Fruit fly (Drosophila melanogaster) S2 (cell line): ENCODE data around the gene CG11353.

Experiments used
- CG8478 ChIP-seq: fragments of >200 bp; optimal IDR thresholded peaks from 2 replicates; lab custom pipeline; 2018
- CTCF ChIP-seq, 2 experiments: fragments of >200 bp; optimal IDR thresholded peaks; 2 replicates each; lab custom pipeline; 2018

CG11353 gene

dm6 chr3L:4532841-4533619 lies at the start of gene CG11353:
Gene CG11353 (plus strand): TSS chr3L:4533170.
- no peak for TF ChIP-seq CTCF (optimal IDR thresholded peaks at IDR 0.05; lab: Kevin White, UChicago)
- no peak for TF ChIP-seq CG8478 (lab: Kevin White, UChicago)

DNA sequence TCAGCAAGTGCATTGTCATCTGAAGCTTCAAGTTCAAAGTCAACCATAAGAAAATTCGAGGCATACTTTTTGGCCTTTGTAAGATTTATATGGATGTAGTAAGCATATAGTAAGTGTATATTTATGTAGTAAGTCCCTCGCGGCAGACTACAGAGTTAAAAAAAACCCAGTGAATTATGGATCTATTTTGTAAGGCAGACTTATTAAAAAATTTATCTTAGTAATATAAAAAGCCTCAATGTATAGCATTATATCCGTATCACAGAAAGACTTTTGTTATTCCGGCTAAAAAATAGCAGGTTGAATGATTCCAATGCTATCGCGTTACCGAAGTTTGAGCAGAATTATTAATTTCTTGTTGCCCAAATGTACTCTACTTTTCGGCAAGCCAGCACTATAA lies 48.3 kb upstream of the CG11353 start:
- TF ChIP-seq CG8478 (lab: Kevin White, UChicago) (no peak), CTCF (optimal IDR thresholded peaks at IDR 0.05; lab: Kevin White, UChicago) (no peak)

- TF ChIP-seq CG8478 (lab: Kevin White, UChicago) (no peak), CTCF (optimal IDR thresholded peaks at IDR 0.05; lab: Kevin White, UChicago) (no peak)
These were observed 43.5 kb upstream of the CG11353 start for dm6 chr3L:4489490-4489889.

DNA sequence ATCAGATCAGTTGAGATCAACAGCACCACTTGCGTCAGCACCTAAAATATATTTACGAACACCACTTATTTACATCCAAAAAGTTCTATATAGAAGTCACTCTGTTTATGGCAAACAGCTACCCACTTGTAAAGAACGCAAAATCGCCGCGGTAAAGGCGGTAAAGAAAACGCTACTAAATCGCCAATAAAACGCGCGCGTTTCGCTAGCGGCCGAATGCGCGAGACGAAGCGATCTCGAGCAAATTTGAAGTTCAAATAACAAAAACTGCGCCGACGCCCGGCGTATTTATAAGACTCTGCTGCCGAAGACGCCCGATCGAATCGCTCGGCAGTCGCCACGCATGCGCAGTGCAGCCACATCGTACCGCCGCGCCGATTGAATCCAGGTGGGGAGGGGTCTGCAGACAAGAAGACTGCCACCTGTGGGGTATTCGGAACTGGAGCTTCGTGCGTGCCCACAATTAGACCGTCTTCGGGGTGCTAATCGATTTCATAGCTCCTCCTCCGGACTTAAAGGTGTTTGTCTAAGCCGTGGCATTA lies 42.2 kb upstream of the CG11353 start, which contains the start of gene CG13722:
Gene CG13722 (minus strand): TSS at position 262 of the 542 bp plus-strand sequence.
- no peak for TF ChIP-seq CTCF (optimal IDR thresholded peaks at IDR 0.05; lab: Kevin White, UChicago)

dm6 chr3L:4493609-4494008 lies 39.4 kb upstream of the CG11353 start:
- TF ChIP-seq CTCF (optimal IDR thresholded peaks at IDR 0.05; lab: Kevin White, UChicago) (no peak), CG8478 (lab: Kevin White, UChicago) (no peak)

- no peak for TF ChIP-seq CG8478 (lab: Kevin White, UChicago)
- no peak for TF ChIP-seq CTCF (optimal IDR thresholded peaks at IDR 0.05; lab: Kevin White, UChicago)
These were observed 38.4 kb upstream of the CG11353 start for dm6 chr3L:4494603-4495002.

DNA sequence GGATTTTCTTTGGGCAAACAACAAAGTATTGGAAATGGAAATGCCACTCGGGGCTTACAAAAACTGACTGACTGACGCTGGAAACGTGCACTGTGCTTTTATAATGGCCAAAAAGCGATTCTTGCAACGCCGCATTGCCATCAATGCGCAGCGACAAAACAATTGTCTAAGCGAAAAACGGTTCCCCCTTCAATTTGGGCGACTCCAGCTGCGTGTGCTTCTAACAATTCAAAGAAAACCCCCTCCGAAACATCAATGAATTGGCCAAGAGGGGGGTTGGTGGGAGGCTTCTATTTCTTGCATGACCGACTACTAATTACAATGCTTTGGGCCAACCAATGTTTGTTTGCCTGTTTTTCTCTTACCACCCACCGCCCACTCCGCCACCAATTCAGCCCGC lies 35.3 kb upstream of the CG11353 start, which contains the start of gene CG13721:
Gene CG13721 (minus strand): TSS at position 101 of the 400 bp plus-strand sequence.
- no peak for TF ChIP-seq CTCF (optimal IDR thresholded peaks at IDR 0.05; lab: Kevin White, UChicago)
- no peak for TF ChIP-seq CG8478 (lab: Kevin White, UChicago)

- TF ChIP-seq CTCF (optimal IDR thresholded peaks at IDR 0.05; lab: Kevin White, UChicago) (no peak), CG8478 (lab: Kevin White, UChicago) (no peak)
These were observed 32.6 kb upstream of the CG11353 start, which contains the start of gene CG13720 for dm6 chr3L:4500400-4500799. Gene CG13720 (minus strand): TSS chr3L:4500500.

- no peak for TF ChIP-seq CG8478 (lab: Kevin White, UChicago)
- TF ChIP-seq CTCF (optimal IDR thresholded peaks at IDR 0.05; lab: Kevin White, UChicago) = no peak
These were observed 31.6 kb upstream of the CG11353 start for dm6 chr3L:4501406-4501805.

DNA sequence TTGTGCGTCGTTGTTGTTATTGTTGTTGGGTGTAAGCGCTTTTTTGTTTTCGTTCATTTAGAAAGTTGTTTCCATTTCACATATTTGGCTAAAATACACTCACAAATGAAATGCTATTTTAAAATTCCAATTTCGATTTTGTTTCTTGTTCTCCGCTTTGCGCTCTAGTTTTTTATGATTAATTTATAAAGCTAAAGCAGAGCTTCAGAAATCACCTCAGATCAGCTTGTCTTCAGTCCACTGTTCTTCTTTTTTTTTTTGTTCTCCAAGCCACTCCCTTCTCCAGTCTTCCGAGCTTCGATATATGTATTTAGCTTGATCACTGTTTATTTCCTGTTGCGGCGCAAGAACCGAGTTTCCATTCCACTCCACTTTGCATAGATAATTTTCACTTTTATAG lies 25.1 kb upstream of the CG11353 start:
- TF ChIP-seq CG8478 (lab: Kevin White, UChicago) (no peak), CTCF (optimal IDR thresholded peaks at IDR 0.05; lab: Kevin White, UChicago) (no peak)

DNA sequence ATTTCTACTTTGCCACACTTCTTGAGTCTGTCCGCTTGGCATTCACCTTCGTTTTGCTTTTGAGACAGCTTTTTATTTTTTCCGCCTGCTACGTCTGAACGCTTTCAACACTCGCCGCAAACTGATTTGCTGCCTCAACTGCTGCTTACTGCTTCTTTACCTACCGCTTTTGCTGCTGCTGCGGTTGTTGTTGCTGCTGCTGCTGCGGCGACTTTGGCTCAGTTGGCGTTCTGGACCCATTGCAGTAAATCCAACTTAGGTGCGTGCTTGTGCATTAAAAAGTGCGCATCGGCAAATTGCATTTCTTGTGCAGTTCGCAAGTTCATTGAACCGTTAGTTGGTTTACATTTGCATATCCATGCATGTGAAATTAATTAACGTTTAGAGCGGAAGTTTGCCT lies 24.7 kb upstream of the CG11353 start, which contains the start of gene NT1:
Gene NT1 (minus strand): TSS at position 127 of the 400 bp plus-strand sequence.
- no peak for TF ChIP-seq CG8478 (lab: Kevin White, UChicago)
- TF ChIP-seq CTCF (optimal IDR thresholded peaks at IDR 0.05; lab: Kevin White, UChicago) = no peak

- no peak for TF ChIP-seq CTCF (optimal IDR thresholded peaks at IDR 0.05; lab: Kevin White, UChicago)
- TF ChIP-seq CG8478 (lab: Kevin White, UChicago) = no peak
These were observed 24.0 kb upstream of the CG11353 start for dm6 chr3L:4508926-4509457.

DNA sequence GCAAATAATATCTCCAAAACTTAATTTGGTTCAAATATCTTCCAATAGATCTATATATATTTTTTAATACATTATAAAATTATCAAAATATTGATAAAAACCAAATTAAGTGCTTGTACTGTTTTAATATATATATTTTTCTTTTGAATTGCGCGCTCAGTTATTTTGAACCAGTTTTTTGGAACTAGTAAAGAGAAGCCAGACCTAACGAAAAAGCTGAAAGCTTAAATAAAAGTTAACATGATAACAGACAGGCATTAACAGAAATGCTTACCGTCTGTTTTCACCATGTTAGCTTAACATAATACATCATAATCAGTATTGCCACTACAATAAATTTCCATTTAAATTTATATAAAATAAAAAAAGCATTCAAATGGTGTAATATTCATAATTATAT lies 22.7 kb upstream of the CG11353 start:
- TF ChIP-seq CTCF (optimal IDR thresholded peaks at IDR 0.05; lab: Kevin White, UChicago) = no peak
- TF ChIP-seq CG8478 (lab: Kevin White, UChicago) = no peak

DNA sequence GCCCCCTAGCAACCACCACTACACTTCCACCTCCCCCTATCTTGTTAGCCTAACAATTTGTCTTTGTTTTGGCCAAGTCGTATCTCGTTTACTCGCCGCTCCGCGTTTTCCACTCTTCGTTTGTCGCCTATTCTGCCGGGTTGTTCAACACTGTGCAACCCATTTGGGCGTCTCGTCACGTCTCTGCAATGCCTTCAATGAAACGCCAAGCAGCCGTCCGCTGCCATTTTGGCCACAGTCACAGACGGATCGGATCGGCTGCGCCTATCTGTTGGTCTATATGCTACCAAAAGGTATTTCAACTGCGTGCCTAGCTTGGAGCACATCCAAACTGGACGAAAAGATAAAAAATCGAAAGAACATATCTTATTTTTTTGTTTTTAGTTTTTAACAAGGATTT lies 16.6 kb upstream of the CG11353 start:
- no peak for TF ChIP-seq CTCF (optimal IDR thresholded peaks at IDR 0.05; lab: Kevin White, UChicago)
- TF ChIP-seq CG8478 (lab: Kevin White, UChicago) = no peak

DNA sequence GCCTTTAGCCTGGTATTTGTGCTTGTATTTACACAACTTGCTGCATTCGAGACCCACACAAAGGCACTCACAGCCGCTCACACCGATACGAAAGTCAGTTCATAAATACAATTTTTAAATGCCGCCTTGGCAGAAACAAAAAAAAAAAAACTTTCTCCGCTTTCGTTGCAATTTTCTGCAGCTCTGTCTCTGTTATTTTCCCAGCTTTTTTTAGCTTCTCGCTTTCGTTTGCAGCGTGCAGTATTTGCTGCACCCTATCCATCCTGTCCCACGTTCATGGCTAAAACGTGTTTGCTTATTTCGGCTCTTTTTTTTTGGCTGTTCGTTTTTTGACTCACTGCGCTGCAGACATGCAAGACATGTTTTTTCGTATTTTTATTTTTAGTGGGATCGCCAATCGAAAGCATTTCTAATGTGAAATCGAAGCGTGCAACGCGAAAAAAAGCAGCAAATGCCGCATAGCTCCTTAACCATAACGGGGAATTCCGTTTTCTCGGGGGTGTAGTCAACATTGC lies 13.5 kb upstream of the CG11353 start:
- no peak for TF ChIP-seq CG8478 (lab: Kevin White, UChicago)
- TF ChIP-seq CTCF (optimal IDR thresholded peaks at IDR 0.05; lab: Kevin White, UChicago) = no peak
